Fruit fly (Drosophila melanogaster) whole organism, embryonic: ENCODE results near the gene CG13299.

Source experiments
- Bgb ChIP-seq: fragments of 200-800 bp; sonication (Bioruptor generic); IDR thresholded peaks from 2 replicates; pipeline ENCODE4 v1.3.6; 2022; ENCODE audit warnings: missing biosample characterization, missing genetic modification characterization; ENCODE audit not compliant: partially characterized antibody
- CG1024 ChIP-seq: fragments of 200-800 bp; sonication (Bioruptor generic); IDR thresholded peaks from 2 replicates; pipeline ENCODE4 v1.3.6; 2022; ENCODE audit warnings: missing biosample characterization, missing genetic modification characterization
- CG13624 ChIP-seq: fragments of 200-800 bp; sonication (Bioruptor generic); optimal IDR thresholded peaks from 2 replicates; lab custom pipeline; 2016; ENCODE audit warnings: missing biosample characterization, missing genetic modification characterization
- CG14014 ChIP-seq: fragments of 200-800 bp; sonication (Bioruptor generic); IDR thresholded peaks from 2 replicates; pipeline ENCODE4 v1.3.6; 2022; ENCODE audit warnings: missing biosample characterization, missing genetic modification characterization
- CG15269 ChIP-seq: fragments of 200-800 bp; sonication (Bioruptor generic); optimal IDR thresholded peaks from 2 replicates; lab custom pipeline; 2018; ENCODE audit warnings: missing biosample characterization, mild to moderate bottlenecking, missing genetic modification characterization, moderate library complexity
- CG18262 ChIP-seq: fragments of 200-800 bp; optimal IDR thresholded peaks from 3 replicates; lab custom pipeline; 2019; ENCODE audit warnings: missing biosample characterization, mild to moderate bottlenecking, missing genetic modification characterization, moderate library complexity
- CG2712 ChIP-seq: fragments of 200-800 bp; optimal IDR thresholded peaks from 3 replicates; lab custom pipeline; 2019; ENCODE audit warnings: missing biosample characterization, mild to moderate bottlenecking, missing genetic modification characterization, moderate library complexity
- CG2875 ChIP-seq: fragments of 200-800 bp; sonication (Bioruptor generic); optimal IDR thresholded peaks from 2 replicates; lab custom pipeline; 2017; ENCODE audit warnings: missing biosample characterization, mild to moderate bottlenecking, missing genetic modification characterization, missing genetic modification reagents
- CG32532 ChIP-seq: fragments of 200-800 bp; sonication (Bioruptor generic); IDR thresholded peaks from 2 replicates; pipeline ENCODE4 v1.3.6; 2022; ENCODE audit warnings: missing biosample characterization, missing genetic modification characterization
- CG34422 ChIP-seq: fragments of 200-800 bp; sonication (Bioruptor generic); IDR thresholded peaks from 3 replicates; pipeline ENCODE4 v1.3.6; 2022; ENCODE audit warnings: missing biosample characterization, missing genetic modification characterization
- CG3995 ChIP-seq: fragments of 200-800 bp; sonication (Bioruptor generic); optimal IDR thresholded peaks from 3 replicates; lab custom pipeline; 2016; ENCODE audit warnings: missing biosample characterization, missing genetic modification characterization
- CG4328 ChIP-seq: fragments of 200-800 bp; sonication (Bioruptor generic); optimal IDR thresholded peaks from 3 replicates; lab custom pipeline; 2017; ENCODE audit warnings: missing biosample characterization, missing genetic modification reagents, missing genetic modification characterization
- CG6689 ChIP-seq: fragments of 200-800 bp; sonication (Bioruptor generic); IDR thresholded peaks from 2 replicates; pipeline ENCODE4 v1.3.6; 2022; ENCODE audit warnings: missing biosample characterization, missing genetic modification characterization
- CG6813 ChIP-seq: fragments of 200-800 bp; sonication (Bioruptor generic); optimal IDR thresholded peaks from 2 replicates; lab custom pipeline; 2017; ENCODE audit warnings: missing biosample characterization, missing genetic modification characterization, mild to moderate bottlenecking, moderate library complexity, missing genetic modification reagents
- CG7271 ChIP-seq: fragments of 200-800 bp; sonication (Bioruptor generic); optimal IDR thresholded peaks from 2 replicates; lab custom pipeline; 2018; ENCODE audit warnings: missing biosample characterization, mild to moderate bottlenecking, missing genetic modification characterization, moderate library complexity
- CG7786 ChIP-seq: fragments of 200-800 bp; sonication (Bioruptor generic); optimal IDR thresholded peaks from 2 replicates; lab custom pipeline; 2016; ENCODE audit warnings: missing biosample characterization, missing genetic modification characterization
- CG7839 ChIP-seq: fragments of 200-800 bp; sonication (Bioruptor generic); optimal IDR thresholded peaks from 3 replicates; lab custom pipeline; 2018; ENCODE audit warnings: missing biosample characterization, mild to moderate bottlenecking, missing genetic modification characterization, moderate library complexity
- CG7963 ChIP-seq: fragments of 200-800 bp; sonication (Bioruptor generic); IDR thresholded peaks from 3 replicates; pipeline ENCODE4 v1.3.6; 2022; ENCODE audit warnings: missing biosample characterization, missing genetic modification characterization; ENCODE audit not compliant: partially characterized antibody
- CG7987 ChIP-seq: fragments of 200-800 bp; sonication (Bioruptor generic); optimal IDR thresholded peaks from 2 replicates; lab custom pipeline; 2018; ENCODE audit warnings: missing biosample characterization, mild to moderate bottlenecking, missing genetic modification characterization, moderate library complexity
- CG8944 ChIP-seq: fragments of 200-800 bp; sonication (Bioruptor generic); optimal IDR thresholded peaks from 3 replicates; lab custom pipeline; 2016; ENCODE audit warnings: missing biosample characterization, missing genetic modification characterization
- D ChIP-seq, 2 experiments: fragments of 200-800 bp in 1 of 2; fragments of >200 bp in 1 of 2; sonication (Bioruptor generic) in 1 of 2; optimal IDR thresholded peaks; 2 replicates in 1 of 2; 3 replicates in 1 of 2; lab custom pipeline; 2017; ENCODE audit warnings: mild to moderate bottlenecking in 1 of 2, missing biosample characterization in 1 of 2, missing genetic modification characterization in 1 of 2, missing genetic modification reagents in 1 of 2
- Dek ChIP-seq: fragments of 200-800 bp; sonication (Bioruptor generic); optimal IDR thresholded peaks from 3 replicates; lab custom pipeline; 2019; ENCODE audit warnings: missing biosample characterization, mild to moderate bottlenecking, missing genetic modification characterization, moderate library complexity
- Dp ChIP-seq: fragments of 200-800 bp; sonication (Bioruptor generic); optimal IDR thresholded peaks from 2 replicates; lab custom pipeline; 2018; ENCODE audit warnings: missing biosample characterization, mild to moderate bottlenecking, missing genetic modification characterization, moderate library complexity
- E2f1 ChIP-seq: fragments of 200-800 bp; sonication (Bioruptor generic); IDR thresholded peaks from 2 replicates; pipeline ENCODE4 v1.3.6; 2022; ENCODE audit warnings: missing biosample characterization, missing genetic modification characterization
- Fer1 ChIP-seq: fragments of 200-800 bp; sonication (Bioruptor generic); optimal IDR thresholded peaks from 2 replicates; lab custom pipeline; 2017; ENCODE audit warnings: missing biosample characterization, mild to moderate bottlenecking, missing genetic modification characterization
- Hr3 ChIP-seq: fragments of 200-800 bp; sonication (Bioruptor generic); optimal IDR thresholded peaks from 3 replicates; lab custom pipeline; 2016; ENCODE audit warnings: missing biosample characterization, missing genetic modification characterization
- Hr51 ChIP-seq, 2 experiments: fragments of 200-800 bp; sonication (Bioruptor generic); optimal IDR thresholded peaks; 2 replicates in 1 of 2; 3 replicates in 1 of 2; lab custom pipeline; 2016 to 2018; ENCODE audit warnings: missing biosample characterization in 2 of 2, missing genetic modification characterization in 2 of 2, mild to moderate bottlenecking in 1 of 2, moderate library complexity in 1 of 2
- Jarid2 ChIP-seq: fragments of 200-800 bp; sonication (Bioruptor generic); optimal IDR thresholded peaks from 3 replicates; lab custom pipeline; 2017; ENCODE audit warnings: mild to moderate bottlenecking, missing biosample characterization, missing genetic modification reagents, missing genetic modification characterization
- Lpt ChIP-seq: fragments of >200 bp; optimal IDR thresholded peaks from 2 replicates; lab custom pipeline; 2018; ENCODE audit warnings: missing biosample characterization, missing genetic modification characterization
- MESR4 ChIP-seq: fragments of 200-800 bp; sonication (Bioruptor generic); optimal IDR thresholded peaks from 2 replicates; lab custom pipeline; 2018; ENCODE audit warnings: missing biosample characterization, mild to moderate bottlenecking, missing genetic modification characterization, moderate library complexity
- Meics ChIP-seq: fragments of 200-800 bp; sonication (Bioruptor generic); optimal IDR thresholded peaks from 2 replicates; lab custom pipeline; 2017; ENCODE audit warnings: missing biosample characterization, mild to moderate bottlenecking, missing genetic modification characterization
- NC2α ChIP-seq: fragments of 200-800 bp; sonication (Bioruptor generic); optimal IDR thresholded peaks from 2 replicates; lab custom pipeline; 2016; ENCODE audit warnings: missing biosample characterization, missing genetic modification characterization
- Nf-YA ChIP-seq: fragments of 200-800 bp; sonication (Bioruptor generic); IDR thresholded peaks from 2 replicates; pipeline ENCODE4 v1.3.6; 2022; ENCODE audit warnings: missing biosample characterization, missing genetic modification characterization
- Optix ChIP-seq: fragments of 200-800 bp; sonication (Bioruptor generic); IDR thresholded peaks from 3 replicates; pipeline ENCODE4 v1.3.6; 2022; ENCODE audit warnings: missing biosample characterization, missing genetic modification characterization
- Sry-δ ChIP-seq: fragments of 200-800 bp; sonication (Bioruptor generic); optimal IDR thresholded peaks from 2 replicates; lab custom pipeline; 2016; ENCODE audit warnings: missing biosample characterization, missing genetic modification characterization
- Trl ChIP-seq, 3 experiments: fragments of >200 bp in 2 of 3; fragments of 200-800 bp in 1 of 3; sonication (Bioruptor generic) in 1 of 3; optimal IDR thresholded peaks; 2 replicates in 1 of 3; 3 replicates in 2 of 3; lab custom pipeline; 2016 to 2017; ENCODE audit warnings: missing biosample characterization in 1 of 3, missing genetic modification characterization in 1 of 3
- Xbp1 ChIP-seq: fragments of 200-800 bp; sonication (Bioruptor generic); optimal IDR thresholded peaks from 3 replicates; lab custom pipeline; 2016; ENCODE audit warnings: missing biosample characterization, mild to moderate bottlenecking, missing genetic modification characterization
- chinmo ChIP-seq: fragments of 200-800 bp; sonication (Bioruptor generic); IDR thresholded peaks from 4 replicates; pipeline ENCODE4 v1.3.6; 2022; ENCODE audit warnings: missing biosample characterization, missing genetic modification characterization; ENCODE audit not compliant: partially characterized antibody
- gt ChIP-seq: fragments of 200-800 bp; sonication (Bioruptor generic); IDR thresholded peaks from 2 replicates; pipeline ENCODE4 v1.3.6; 2022; ENCODE audit warnings: missing biosample characterization, missing genetic modification characterization
- lilli ChIP-seq: fragments of 200-800 bp; sonication (Bioruptor generic); optimal IDR thresholded peaks from 3 replicates; lab custom pipeline; 2016; ENCODE audit warnings: missing biosample characterization, missing genetic modification characterization
- pho ChIP-seq: fragments of 200-800 bp; sonication (Bioruptor generic); optimal IDR thresholded peaks from 2 replicates; lab custom pipeline; 2016; ENCODE audit warnings: missing biosample characterization, missing genetic modification characterization
- shn ChIP-seq: fragments of 200-800 bp; sonication (Bioruptor generic); optimal IDR thresholded peaks from 3 replicates; lab custom pipeline; 2016; ENCODE audit warnings: missing biosample characterization, missing genetic modification characterization
- sim ChIP-seq: fragments of 200-800 bp; sonication (Bioruptor generic); IDR thresholded peaks from 2 replicates; pipeline ENCODE4 v1.3.6; 2022; ENCODE audit warnings: missing biosample characterization, missing genetic modification characterization
- so ChIP-seq: fragments of 200-800 bp; sonication (Bioruptor generic); IDR thresholded peaks from 3 replicates; pipeline ENCODE4 v1.3.6; 2022; ENCODE audit warnings: missing biosample characterization, missing genetic modification characterization
- sob ChIP-seq: fragments of 200-800 bp; sonication (Bioruptor generic); IDR thresholded peaks from 2 replicates; pipeline ENCODE4 v1.3.6; 2022; ENCODE audit warnings: missing biosample characterization, missing genetic modification characterization
- unc-4 ChIP-seq: fragments of 200-800 bp; sonication (Bioruptor generic); IDR thresholded peaks from 2 replicates; pipeline ENCODE4 v1.3.6; 2022; ENCODE audit warnings: missing biosample characterization, missing genetic modification characterization; ENCODE audit not compliant: partially characterized antibody
- zf30C ChIP-seq: fragments of 200-800 bp; sonication (Bioruptor generic); optimal IDR thresholded peaks from 3 replicates; lab custom pipeline; 2018; ENCODE audit warnings: missing biosample characterization, mild to moderate bottlenecking, missing genetic modification characterization

CG13299 gene

DNA sequence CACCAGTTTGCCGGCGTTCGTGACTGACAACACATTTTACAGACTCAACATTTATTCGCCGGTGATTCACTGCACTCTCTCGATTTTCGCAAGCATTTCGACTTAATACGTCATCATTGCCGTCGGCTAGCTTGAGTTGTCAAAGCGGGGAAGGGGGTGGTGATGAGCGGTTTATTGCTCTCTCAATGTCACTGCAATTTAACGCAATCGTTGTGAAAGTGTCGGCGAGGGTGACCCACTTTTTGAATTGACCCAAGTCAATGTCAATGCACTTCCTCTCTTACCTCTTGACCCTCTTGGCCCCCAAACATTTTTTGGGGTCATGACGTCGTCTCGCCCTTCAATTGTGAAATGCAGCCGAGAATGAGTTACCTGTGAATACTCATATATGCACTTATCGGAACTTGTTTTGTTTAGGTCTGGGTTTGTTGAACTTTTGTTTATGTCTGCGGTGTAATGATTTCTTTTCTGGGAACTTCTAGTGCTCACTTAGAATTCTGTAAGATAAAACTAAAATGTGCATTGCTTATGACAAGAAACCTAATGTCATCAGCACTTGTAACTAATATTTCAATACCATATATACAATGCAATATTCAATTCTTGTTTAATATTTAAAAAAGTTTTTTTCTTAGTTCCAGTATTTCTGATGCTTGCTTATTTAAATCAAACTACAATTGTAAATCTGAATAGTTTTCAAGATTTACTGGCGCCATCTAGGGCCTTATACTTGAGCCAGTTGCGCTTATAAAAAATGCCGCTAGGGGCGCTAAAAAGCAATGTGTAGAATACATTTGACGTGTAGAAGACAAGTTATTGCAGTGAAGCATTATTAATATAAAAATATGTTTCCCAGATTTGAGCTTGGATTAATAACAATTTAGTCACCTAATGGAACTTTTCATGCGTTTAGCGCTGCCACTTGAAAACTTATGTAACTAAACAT lies 32.0 kb upstream of the CG13299 start (continued):
- TF ChIP-seq CG13624 (GFP tag; lab: Kevin White, UChicago) (peak; percentile 54), NC2α (GFP tag; lab: Kevin White, UChicago) (peak; percentile 2), Dek (peak; percentile 54), CG6813 (peak; percentile 29), Fer1 (GFP tag; lab: Kevin White, UChicago) (no peak), D (optimal IDR thresholded peaks at IDR 0.05; lab: Kevin White, UChicago) (no peak), D (GFP tag; optimal IDR thresholded peaks at IDR 0.05; lab: Kevin White, UChicago) (no peak), Dp (GFP tag; lab: Kevin White, UChicago) (peak; percentile 15), E2f1 (GFP tag; lab: Robert Waterston, UW) (0 out of 2 replicates have a peak, but pooled peaks have one; percentile 28), gt (GFP tag; lab: Robert Waterston, UW) (no peak), Lpt (GFP tag; lab: Kevin White, UChicago) (no peak), CG7271 (no peak), unc-4 (GFP tag; lab: Robert Waterston, UW) (no peak), Xbp1 (peak; percentile 79), CG32532 (GFP tag; lab: Robert Waterston, UW) (peak; percentile 81), pho (GFP tag; lab: Kevin White, UChicago) (no peak), Hr51 (GFP tag; optimal IDR thresholded peaks at IDR 0.05; lab: Kevin White, UChicago) (peak in 1 of 2 experiments; percentile 46), CG1024 (GFP tag; lab: Robert Waterston, UW) (no peak), CG4328 (no peak), CG3995 (GFP tag; lab: Kevin White, UChicago) (no peak), shn (GFP tag; lab: Kevin White, UChicago) (peak; percentile 8), lilli (GFP tag; lab: Kevin White, UChicago) (peak; percentile 64), Optix (GFP tag; lab: Robert Waterston, UW) (no peak), Sry-δ (GFP tag; lab: Kevin White, UChicago) (peak; percentile 7), Trl (optimal IDR thresholded peaks at IDR 0.05; lab: Kevin White, UChicago) (no peak), Trl (GFP tag; optimal IDR thresholded peaks at IDR 0.05; lab: Kevin White, UChicago) (peak; percentile 33), sob (GFP tag; lab: Robert Waterston, UW) (peak; percentile 70), Bgb (GFP tag; lab: Robert Waterston, UW) (peak; percentile 80), zf30C (no peak), CG14014 (GFP tag; lab: Robert Waterston, UW) (peak; percentile 30; the same call in 1 of the 2 replicates), Nf-YA (GFP tag; lab: Robert Waterston, UW) (no peak), MESR4 (no peak), sim (GFP tag; lab: Robert Waterston, UW) (no peak), CG6689 (GFP tag; lab: Robert Waterston, UW) (no peak), CG34422 (GFP tag; lab: Robert Waterston, UW) (peak; percentile 18; the same call in 1 of the 3 replicates), CG8944 (GFP tag; lab: Kevin White, UChicago) (peak; percentile 59), chinmo (no peak), CG7839 (peak; percentile 62), CG15269 (peak; percentile 42), CG7786 (GFP tag; lab: Kevin White, UChicago) (no peak), Meics (GFP tag; lab: Kevin White, UChicago) (peak; percentile 45), CG2712 (tag; lab: Kevin White, UChicago) (peak; percentile 65), Jarid2 (GFP tag; lab: Kevin White, UChicago) (peak; percentile 31), CG18262 (tag; lab: Kevin White, UChicago) (peak; percentile 50), so (no peak), CG7963 (GFP tag; lab: Robert Waterston, UW) (peak; percentile 50; the same call in 1 of the 3 replicates), CG7987 (GFP tag; lab: Kevin White, UChicago) (peak; percentile 40), CG2875 (peak; percentile 29), Hr3 (GFP tag; lab: Kevin White, UChicago) (peak; percentile 39)
